Fruit fly (Drosophila melanogaster) whole organism, embryonic: ENCODE data around the gene Nab2.

Experiments used
- Antp ChIP-seq: fragments of 200-800 bp; sonication (Bioruptor generic); optimal IDR thresholded peaks from 3 replicates; lab custom pipeline; 2016; ENCODE audit warnings: missing biosample characterization, missing genetic modification characterization
- CG10147 ChIP-seq: fragments of 200-800 bp; sonication (Bioruptor generic); optimal IDR thresholded peaks from 2 replicates; lab custom pipeline; 2019; ENCODE audit warnings: missing biosample characterization, mild to moderate bottlenecking, missing genetic modification characterization, moderate library complexity
- CG10462 ChIP-seq: fragments of 200-800 bp; sonication (Bioruptor generic); optimal IDR thresholded peaks from 2 replicates; lab custom pipeline; 2016; ENCODE audit warnings: missing biosample characterization, missing genetic modification characterization
- CG10565 ChIP-seq: fragments of 200-800 bp; sonication (Bioruptor generic); optimal IDR thresholded peaks from 3 replicates; lab custom pipeline; 2016; ENCODE audit warnings: missing biosample characterization, mild to moderate bottlenecking, missing genetic modification characterization
- CG12155 ChIP-seq: fragments of 200-800 bp; sonication (Bioruptor generic); optimal IDR thresholded peaks from 3 replicates; lab custom pipeline; 2016; ENCODE audit warnings: missing biosample characterization, missing genetic modification characterization
- CG13287 ChIP-seq: fragments of 200-800 bp; sonication (Bioruptor generic); IDR thresholded peaks from 2 replicates; pipeline ENCODE4 v1.3.6; 2022; ENCODE audit warnings: missing biosample characterization, missing genetic modification characterization; ENCODE audit not compliant: partially characterized antibody
- CG13296 ChIP-seq: fragments of 200-800 bp; sonication (Bioruptor generic); optimal IDR thresholded peaks from 3 replicates; lab custom pipeline; 2018; ENCODE audit warnings: missing biosample characterization, mild to moderate bottlenecking, missing genetic modification characterization
- CG15011 ChIP-seq: fragments of 200-800 bp; sonication (Bioruptor generic); optimal IDR thresholded peaks from 3 replicates; lab custom pipeline; 2018; ENCODE audit warnings: missing biosample characterization, mild to moderate bottlenecking, missing genetic modification characterization
- CG1647 ChIP-seq: fragments of 200-800 bp; sonication (Bioruptor generic); optimal IDR thresholded peaks from 3 replicates; lab custom pipeline; 2016; ENCODE audit warnings: missing biosample characterization, missing genetic modification characterization
- CG17361 ChIP-seq: fragments of 200-800 bp; sonication (Bioruptor generic); IDR thresholded peaks from 3 replicates; pipeline ENCODE4 v1.3.6; 2022; ENCODE audit warnings: missing biosample characterization, missing genetic modification characterization
- CG18619 ChIP-seq: fragments of 200-800 bp; sonication (Bioruptor generic); optimal IDR thresholded peaks from 3 replicates; lab custom pipeline; 2017; ENCODE audit warnings: missing biosample characterization, mild to moderate bottlenecking, missing genetic modification characterization
- CG2120 ChIP-seq: fragments of 200-800 bp; sonication (Bioruptor generic); optimal IDR thresholded peaks from 3 replicates; lab custom pipeline; 2016; ENCODE audit warnings: missing biosample characterization, missing genetic modification characterization
- CG30431 ChIP-seq: fragments of 200-800 bp; sonication (Bioruptor generic); optimal IDR thresholded peaks from 2 replicates; lab custom pipeline; 2017; ENCODE audit warnings: missing biosample characterization, missing genetic modification characterization
- CG34422 ChIP-seq: fragments of 200-800 bp; sonication (Bioruptor generic); IDR thresholded peaks from 3 replicates; pipeline ENCODE4 v1.3.6; 2022; ENCODE audit warnings: missing biosample characterization, missing genetic modification characterization
- CG3838 ChIP-seq: fragments of 200-800 bp; sonication (Bioruptor generic); optimal IDR thresholded peaks from 3 replicates; lab custom pipeline; 2016; ENCODE audit warnings: missing biosample characterization, missing genetic modification characterization
- CG42726 ChIP-seq: fragments of 200-800 bp; sonication (Bioruptor generic); IDR thresholded peaks from 2 replicates; pipeline ENCODE4 v1.3.6; 2022; ENCODE audit warnings: missing biosample characterization, missing genetic modification characterization; ENCODE audit not compliant: partially characterized antibody
- CG4617 ChIP-seq: fragments of 200-800 bp; sonication (Bioruptor generic); optimal IDR thresholded peaks from 3 replicates; lab custom pipeline; 2016; ENCODE audit warnings: missing biosample characterization, missing genetic modification characterization, borderline replicate concordance
- CG5245 ChIP-seq: fragments of 200-800 bp; sonication (Bioruptor generic); optimal IDR thresholded peaks from 3 replicates; lab custom pipeline; 2016; ENCODE audit warnings: missing biosample characterization, missing genetic modification characterization
- CG8281 ChIP-seq: fragments of 200-800 bp; sonication (Bioruptor generic); optimal IDR thresholded peaks from 2 replicates; lab custom pipeline; 2018; ENCODE audit warnings: missing biosample characterization, mild to moderate bottlenecking, missing genetic modification characterization, moderate library complexity
- CoRest ChIP-seq: fragments of 200-800 bp; sonication (Bioruptor generic); optimal IDR thresholded peaks from 3 replicates; lab custom pipeline; 2018; ENCODE audit warnings: missing biosample characterization, mild to moderate bottlenecking, missing genetic modification characterization, moderate library complexity
- Deaf1 ChIP-seq: fragments of 200-800 bp; optimal IDR thresholded peaks from 3 replicates; lab custom pipeline; 2019; ENCODE audit warnings: missing biosample characterization, mild to moderate bottlenecking, missing genetic modification characterization, moderate library complexity
- Dek ChIP-seq: fragments of 200-800 bp; sonication (Bioruptor generic); optimal IDR thresholded peaks from 3 replicates; lab custom pipeline; 2019; ENCODE audit warnings: missing biosample characterization, mild to moderate bottlenecking, missing genetic modification characterization, moderate library complexity
- Dp ChIP-seq: fragments of 200-800 bp; sonication (Bioruptor generic); optimal IDR thresholded peaks from 2 replicates; lab custom pipeline; 2018; ENCODE audit warnings: missing biosample characterization, mild to moderate bottlenecking, missing genetic modification characterization, moderate library complexity
- E2f1 ChIP-seq: fragments of 200-800 bp; sonication (Bioruptor generic); IDR thresholded peaks from 2 replicates; pipeline ENCODE4 v1.3.6; 2022; ENCODE audit warnings: missing biosample characterization, missing genetic modification characterization
- Fer1 ChIP-seq: fragments of 200-800 bp; sonication (Bioruptor generic); optimal IDR thresholded peaks from 2 replicates; lab custom pipeline; 2017; ENCODE audit warnings: missing biosample characterization, mild to moderate bottlenecking, missing genetic modification characterization
- HHEX ChIP-seq: fragments of 200-800 bp; sonication (Bioruptor generic); optimal IDR thresholded peaks from 3 replicates; lab custom pipeline; 2017; ENCODE audit warnings: missing biosample characterization, mild to moderate bottlenecking, missing genetic modification characterization, missing genetic modification reagents
- HLHmδ ChIP-seq: fragments of 200-800 bp; sonication (Bioruptor generic); optimal IDR thresholded peaks from 2 replicates; lab custom pipeline; 2018; ENCODE audit warnings: missing biosample characterization, mild to moderate bottlenecking, missing genetic modification characterization, moderate library complexity
- Lpt ChIP-seq: fragments of >200 bp; optimal IDR thresholded peaks from 2 replicates; lab custom pipeline; 2018; ENCODE audit warnings: missing biosample characterization, missing genetic modification characterization
- Nf-YB ChIP-seq: fragments of 200-800 bp; sonication (Bioruptor generic); optimal IDR thresholded peaks from 3 replicates; lab custom pipeline; 2019; ENCODE audit warnings: missing biosample characterization, mild to moderate bottlenecking, missing genetic modification characterization, moderate library complexity
- Opbp ChIP-seq: fragments of 200-800 bp; sonication (Bioruptor generic); IDR thresholded peaks from 3 replicates; pipeline ENCODE4 v1.3.6; 2022; ENCODE audit warnings: missing biosample characterization, missing genetic modification characterization; ENCODE audit not compliant: partially characterized antibody
- Optix ChIP-seq: fragments of 200-800 bp; sonication (Bioruptor generic); IDR thresholded peaks from 3 replicates; pipeline ENCODE4 v1.3.6; 2022; ENCODE audit warnings: missing biosample characterization, missing genetic modification characterization
- Ravus ChIP-seq: fragments of 200-800 bp; sonication (Bioruptor generic); IDR thresholded peaks from 2 replicates; pipeline ENCODE4 v1.3.6; 2022; ENCODE audit warnings: missing biosample characterization, missing genetic modification characterization
- Rx ChIP-seq: fragments of 200-800 bp; sonication (Bioruptor generic); IDR thresholded peaks from 2 replicates; pipeline ENCODE4 v1.3.6; 2022; ENCODE audit warnings: missing biosample characterization, missing genetic modification characterization
- Spps ChIP-seq: fragments of 200-800 bp; sonication (Bioruptor generic); optimal IDR thresholded peaks from 2 replicates; lab custom pipeline; 2018; ENCODE audit warnings: missing biosample characterization, mild to moderate bottlenecking, missing genetic modification characterization
- Tbp ChIP-seq: fragments of >200 bp; optimal IDR thresholded peaks from 2 replicates; lab custom pipeline; 2018; ENCODE audit warnings: missing biosample characterization, missing genetic modification characterization
- ab ChIP-seq: fragments of 200-800 bp; sonication (Bioruptor generic); optimal IDR thresholded peaks from 2 replicates; lab custom pipeline; 2016; ENCODE audit warnings: missing biosample characterization, missing genetic modification characterization
- aop ChIP-seq: fragments of 200-800 bp; sonication (Bioruptor generic); IDR thresholded peaks from 2 replicates; pipeline ENCODE4 v1.3.6; 2022; ENCODE audit warnings: missing biosample characterization, missing genetic modification characterization
- ase ChIP-seq: fragments of 200-800 bp; sonication (Bioruptor generic); IDR thresholded peaks from 3 replicates; pipeline ENCODE4 v1.3.6; 2022; ENCODE audit warnings: missing biosample characterization, missing genetic modification characterization
- dimm ChIP-seq: fragments of 200-800 bp; sonication (Bioruptor generic); IDR thresholded peaks from 2 replicates; pipeline ENCODE4 v1.3.6; 2022; ENCODE audit warnings: missing biosample characterization, missing genetic modification characterization
- en ChIP-seq: fragments of 200-800 bp; sonication (Bioruptor generic); optimal IDR thresholded peaks from 2 replicates; lab custom pipeline; 2016; ENCODE audit warnings: missing biosample characterization, missing genetic modification characterization
- grau ChIP-seq: fragments of 200-800 bp; optimal IDR thresholded peaks from 3 replicates; lab custom pipeline; 2019; ENCODE audit warnings: missing biosample characterization, mild to moderate bottlenecking, missing genetic modification characterization, moderate library complexity
- ind ChIP-seq: fragments of 200-800 bp; sonication (Bioruptor generic); optimal IDR thresholded peaks from 3 replicates; lab custom pipeline; 2016; ENCODE audit warnings: missing biosample characterization, missing genetic modification characterization
- luna ChIP-seq: fragments of 200-800 bp; sonication (Bioruptor generic); optimal IDR thresholded peaks from 2 replicates; lab custom pipeline; 2016; ENCODE audit warnings: missing biosample characterization, missing genetic modification characterization
- nerfin-1 ChIP-seq: fragments of 200-800 bp; sonication (Bioruptor generic); optimal IDR thresholded peaks from 3 replicates; lab custom pipeline; 2019; ENCODE audit warnings: missing biosample characterization, mild to moderate bottlenecking, missing genetic modification characterization, moderate library complexity
- org-1 ChIP-seq: fragments of 200-800 bp; sonication (Bioruptor generic); optimal IDR thresholded peaks from 2 replicates; lab custom pipeline; 2017; ENCODE audit warnings: missing biosample characterization, missing genetic modification characterization
- prd ChIP-seq, 3 experiments: fragments of >200 bp in 2 of 3; fragments of 200-800 bp in 1 of 3; sonication (Bioruptor generic) in 1 of 3; optimal IDR thresholded peaks in 2 of 3; IDR thresholded peaks in 1 of 3; 2 replicates in 2 of 3; 3 replicates in 1 of 3; pipeline versions ENCODE4 v1.3.6 to Lab custom; 2017 to 2022; ENCODE audit warnings: missing biosample characterization in 1 of 3, missing genetic modification characterization in 1 of 3
- schlank ChIP-seq: fragments of 200-800 bp; sonication (Bioruptor generic); optimal IDR thresholded peaks from 2 replicates; lab custom pipeline; 2018; ENCODE audit warnings: missing biosample characterization, mild to moderate bottlenecking, missing genetic modification characterization
- sima ChIP-seq: fragments of 200-800 bp; sonication (Bioruptor generic); optimal IDR thresholded peaks from 2 replicates; lab custom pipeline; 2016; ENCODE audit warnings: missing biosample characterization, missing genetic modification characterization
- sob ChIP-seq: fragments of 200-800 bp; sonication (Bioruptor generic); IDR thresholded peaks from 2 replicates; pipeline ENCODE4 v1.3.6; 2022; ENCODE audit warnings: missing biosample characterization, missing genetic modification characterization

Nab2 gene

DNA sequence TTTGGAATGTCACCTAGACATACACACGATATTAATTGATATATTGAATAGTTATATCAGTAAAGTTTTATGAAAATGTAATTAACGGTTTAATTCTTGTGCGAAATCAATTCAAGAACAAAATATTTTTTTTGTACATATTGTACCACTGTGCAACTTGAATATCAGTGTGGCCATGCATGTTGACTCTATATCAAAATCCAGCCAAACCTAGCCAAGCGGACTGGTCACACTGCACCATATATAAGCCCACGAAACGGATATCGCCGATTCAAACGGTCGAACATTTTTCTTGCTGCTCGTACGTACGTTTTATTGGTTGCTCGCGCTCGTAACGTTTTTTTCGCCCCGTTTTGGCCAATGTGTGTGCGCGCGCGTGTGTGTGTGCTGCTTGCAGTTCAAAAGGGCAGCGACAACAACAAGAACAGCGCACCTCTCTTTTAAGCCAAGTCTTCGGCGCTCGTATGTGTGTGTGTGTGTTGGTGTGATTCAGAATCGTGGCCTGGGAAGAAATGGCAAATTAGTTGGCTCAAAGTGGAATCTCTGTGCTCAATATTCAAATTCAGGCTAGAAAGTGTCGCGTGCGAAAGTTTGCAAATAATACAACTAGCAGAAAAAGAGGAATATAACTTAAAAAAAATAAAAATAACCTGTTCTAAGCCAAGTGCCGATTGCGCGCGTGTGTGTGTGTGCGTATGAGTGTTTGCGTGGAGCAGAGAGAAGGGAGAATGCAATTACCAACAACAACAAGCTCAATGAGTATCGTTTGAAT lies 23.2 kb downstream of the Nab2 start, which contains the start of gene crb (continued):
- TF ChIP-seq ind: peak; percentile 31
- no peak for TF ChIP-seq CG1647 (GFP tag; lab: Kevin White, UChicago)
- peak; percentile 0 for TF ChIP-seq CG10462
- no peak for TF ChIP-seq CG5245
- TF ChIP-seq Spps (tag; lab: Kevin White, UChicago): no peak
- no peak for TF ChIP-seq CG18619 (GFP tag; lab: Kevin White, UChicago)
- TF ChIP-seq HHEX (GFP tag; lab: Kevin White, UChicago): no peak
- peak; percentile 97 for TF ChIP-seq Tbp (GFP tag; lab: Kevin White, UChicago)
- TF ChIP-seq aop (GFP tag; lab: Robert Waterston, UW): no peak
- TF ChIP-seq CG4617 (GFP tag; lab: Kevin White, UChicago): peak; percentile 15
- TF ChIP-seq Lpt (GFP tag; lab: Kevin White, UChicago): no peak
- TF ChIP-seq CG8281 (tag; lab: Kevin White, UChicago): no peak
- TF ChIP-seq prd (optimal IDR thresholded peaks at IDR 0.05; lab: Kevin White, UChicago): no peak
- peak; percentile 40; the same call in 2 of the 3 replicates for TF ChIP-seq prd (GFP tag; IDR thresholded peaks at IDR 0.05; lab: Robert Waterston, UW)
- peak; percentile 77 for TF ChIP-seq Dp
- peak; percentile 54 for TF ChIP-seq grau (tag; lab: Kevin White, UChicago)
- peak; percentile 28; the same call in 1 of the 2 replicates for TF ChIP-seq E2f1
- peak; percentile 10 for TF ChIP-seq schlank
- TF ChIP-seq Dek (tag; lab: Kevin White, UChicago): peak; percentile 54
- TF ChIP-seq org-1 (GFP tag; lab: Kevin White, UChicago): peak; percentile 18
- peak; percentile 25 for TF ChIP-seq Nf-YB (GFP tag; lab: Kevin White, UChicago)
- peak; percentile 54 for TF ChIP-seq Antp
- no peak for TF ChIP-seq en (GFP tag; lab: Kevin White, UChicago)
- TF ChIP-seq CG13296 (GFP tag; lab: Kevin White, UChicago): peak; percentile 40
- peak; percentile 55; the same call in 1 of the 3 replicates for TF ChIP-seq ase (GFP tag; lab: Robert Waterston, UW)
- no peak for TF ChIP-seq Rx (GFP tag; lab: Robert Waterston, UW)
- no peak for TF ChIP-seq dimm (GFP tag; lab: Robert Waterston, UW)
- TF ChIP-seq HLHmδ (GFP tag; lab: Kevin White, UChicago): peak; percentile 53
- TF ChIP-seq Deaf1 (tag; lab: Kevin White, UChicago): peak; percentile 69
- TF ChIP-seq CG34422 (GFP tag; lab: Robert Waterston, UW): no peak; the same call in 1 of the 3 replicates
- TF ChIP-seq CG2120 (GFP tag; lab: Kevin White, UChicago): peak; percentile 63
- TF ChIP-seq CG15011 (GFP tag; lab: Kevin White, UChicago): no peak
- TF ChIP-seq CG13287 (GFP tag; lab: Robert Waterston, UW): peak; percentile 63
- TF ChIP-seq CG12155 (GFP tag; lab: Kevin White, UChicago): peak; percentile 28
- no peak for TF ChIP-seq ab (GFP tag; lab: Kevin White, UChicago)
- no peak for TF ChIP-seq CG10565 (GFP tag; lab: Kevin White, UChicago)
- TF ChIP-seq nerfin-1 (tag; lab: Kevin White, UChicago): peak; percentile 46
- peak; percentile 67 for TF ChIP-seq sob (GFP tag; lab: Robert Waterston, UW)
- peak; percentile 74; the same call in 2 of the 3 replicates for TF ChIP-seq Opbp (GFP tag; lab: Robert Waterston, UW)
- TF ChIP-seq CG17361 (GFP tag; lab: Robert Waterston, UW): 0 out of 3 replicates have a peak, but pooled peaks have one; percentile 41
- no peak for TF ChIP-seq Ravus (GFP tag; lab: Robert Waterston, UW)
- no peak for TF ChIP-seq CG30431 (GFP tag; lab: Kevin White, UChicago)
- peak; percentile 59; the same call in 1 of the 2 replicates for TF ChIP-seq CG42726
- TF ChIP-seq CG3838 (GFP tag; lab: Kevin White, UChicago): no peak
- no peak for TF ChIP-seq Optix
- TF ChIP-seq CoRest (tag; lab: Kevin White, UChicago): peak; percentile 54
- no peak for TF ChIP-seq CG10147 (GFP tag; lab: Kevin White, UChicago)
- peak; percentile 58 for TF ChIP-seq Fer1
- no peak for TF ChIP-seq sima (GFP tag; lab: Kevin White, UChicago)
- TF ChIP-seq luna (GFP tag; lab: Kevin White, UChicago): no peak
